Worm (Caenorhabditis elegans): ENCODE measurements around the gene fbxb-15.

ce11 chrII:1653397-1653796, at the start of gene fbxb-15:
- TF ChIP-seq dao-5 (tag; optimal IDR thresholded peaks at IDR 0.05): no peak
- no peak for TF ChIP-seq him-1 (tag; optimal IDR thresholded peaks at IDR 0.05)

Measured in whole organism, L4/young adult.